Worm (Caenorhabditis elegans) whole organism, L4 larva: ENCODE data around the gene M03C11.6.

Experiments
- F10B5.3 ChIP-seq: sonication (generic microtip); optimal IDR thresholded peaks from 2 replicates; lab custom pipeline; 2016; ENCODE audit warnings: mild to moderate bottlenecking, missing genetic modification characterization, missing compliant biosample characterization
- F49E8.2 ChIP-seq: sonication (generic microtip); optimal IDR thresholded peaks from 2 replicates; lab custom pipeline; 2016; ENCODE audit warnings: missing compliant biosample characterization, mild to moderate bottlenecking, missing genetic modification characterization, borderline replicate concordance
- R02D3.7 ChIP-seq: fragments of 150-350 bp; sonication (generic microtip); optimal IDR thresholded peaks from 3 replicates; lab custom pipeline; 2014; ENCODE audit warnings: missing biosample characterization, missing genetic modification characterization
- Y105C5A.15 ChIP-seq: fragments of 200-800 bp; sonication (Bioruptor generic); IDR thresholded peaks from 2 replicates; pipeline ENCODE4 v1.3.6; 2022; ENCODE audit warnings: missing genetic modification characterization, missing compliant biosample characterization
- Y5F2A.4 ChIP-seq: fragments of 200-800 bp; sonication (Bioruptor generic); optimal IDR thresholded peaks from 2 replicates; lab custom pipeline; 2018; ENCODE audit warnings: mild to moderate bottlenecking, missing genetic modification characterization, missing compliant biosample characterization
- ama-1 ChIP-seq: fragments of 150-350 bp; optimal IDR thresholded peaks from 2 replicates; lab custom pipeline; 2014; ENCODE audit warnings: inconsistent platforms, mixed read lengths
- arid-1 ChIP-seq: fragments of 200-800 bp; sonication (Bioruptor generic); conservative IDR thresholded peaks from 2 replicates; pipeline ENCODE4 v1.3.6; 2022; ENCODE audit warnings: missing genetic modification reagents, missing genetic modification characterization, missing compliant biosample characterization
- attf-4 ChIP-seq: sonication (generic microtip); optimal IDR thresholded peaks from 3 replicates; lab custom pipeline; 2017; ENCODE audit warnings: missing biosample characterization, missing genetic modification characterization
- ceh-20 ChIP-seq: fragments of 200-800 bp; sonication (Bioruptor generic); IDR thresholded peaks from 2 replicates; pipeline ENCODE4 v1.3.6; 2022; ENCODE audit warnings: missing genetic modification reagents, missing genetic modification characterization, missing compliant biosample characterization
- ceh-44 ChIP-seq: fragments of 200-800 bp; sonication (Bioruptor generic); IDR thresholded peaks from 2 replicates; pipeline ENCODE4 v1.3.6; 2022; ENCODE audit warnings: missing genetic modification reagents, missing genetic modification characterization, missing compliant biosample characterization
- daf-16 ChIP-seq, 3 experiments: sonication (generic microtip); optimal IDR thresholded peaks; 2 replicates each; lab custom pipeline; 2016 to 2017; ENCODE audit warnings: missing genetic modification characterization in 3 of 3, missing genetic modification reagents in 3 of 3, mild to moderate bottlenecking in 2 of 3, missing compliant biosample characterization in 2 of 3, missing biosample characterization in 1 of 3, moderate library complexity in 1 of 3
- dmd-6 ChIP-seq: fragments of 200-800 bp; sonication (Bioruptor generic); IDR thresholded peaks from 2 replicates; pipeline ENCODE4 v1.3.6; 2022; ENCODE audit warnings: missing genetic modification reagents, missing genetic modification characterization, missing compliant biosample characterization
- dmd-8 ChIP-seq: fragments of 200-800 bp; sonication (Bioruptor generic); IDR thresholded peaks from 2 replicates; pipeline ENCODE4 v1.3.6; 2022; ENCODE audit warnings: missing genetic modification characterization, missing compliant biosample characterization
- dmd-9 ChIP-seq: fragments of 200-800 bp; sonication (Bioruptor generic); IDR thresholded peaks from 2 replicates; pipeline ENCODE4 v1.3.6; 2022; ENCODE audit warnings: missing genetic modification reagents, missing genetic modification characterization, missing compliant biosample characterization
- dpl-1 ChIP-seq: fragments of 150-350 bp; optimal IDR thresholded peaks from 2 replicates; lab custom pipeline; 2014; ENCODE audit warnings: missing biosample characterization, missing genetic modification reagents, missing genetic modification characterization
- duxl-1 ChIP-seq: sonication (generic microtip); optimal IDR thresholded peaks from 2 replicates; lab custom pipeline; 2016; ENCODE audit warnings: mild to moderate bottlenecking, missing genetic modification characterization, moderate library complexity, missing compliant biosample characterization; ENCODE audit not compliant: poor library complexity
- egl-43 ChIP-seq: fragments of 200-800 bp; sonication (Bioruptor generic); IDR thresholded peaks from 2 replicates; pipeline ENCODE4 v1.3.6; 2022; ENCODE audit warnings: missing genetic modification reagents, missing genetic modification characterization, missing compliant biosample characterization
- fos-1 ChIP-seq: fragments of 150-350 bp; optimal IDR thresholded peaks from 2 replicates; lab custom pipeline; 2014; ENCODE audit warnings: missing biosample characterization, missing genetic modification characterization
- hlh-11 ChIP-seq: fragments of 200-800 bp; sonication (Bioruptor generic); optimal IDR thresholded peaks from 2 replicates; lab custom pipeline; 2018; ENCODE audit warnings: mild to moderate bottlenecking, missing genetic modification characterization, missing compliant biosample characterization
- hlh-30 ChIP-seq: sonication (generic microtip); optimal IDR thresholded peaks from 2 replicates; lab custom pipeline; 2017; ENCODE audit warnings: antibody characterized with exemption, mild to moderate bottlenecking, missing genetic modification characterization, missing compliant biosample characterization; ENCODE audit not compliant: insufficient read depth
- lin-1 ChIP-seq: fragments of 200-800 bp; sonication (Bioruptor generic); IDR thresholded peaks from 2 replicates; pipeline ENCODE4 v1.3.6; 2022; ENCODE audit warnings: missing genetic modification reagents, missing genetic modification characterization, missing compliant biosample characterization
- lin-13 ChIP-seq: fragments of 150-350 bp; optimal IDR thresholded peaks from 2 replicates; lab custom pipeline; 2014; ENCODE audit warnings: missing biosample characterization, missing genetic modification reagents, missing genetic modification characterization
- lin-29 ChIP-seq: fragments of 200-800 bp; sonication (Bioruptor generic); IDR thresholded peaks from 2 replicates; pipeline ENCODE4 v1.3.6; 2022; ENCODE audit warnings: missing genetic modification reagents, missing genetic modification characterization, missing compliant biosample characterization
- lin-38 ChIP-seq: fragments of 200-800 bp; sonication (Bioruptor generic); IDR thresholded peaks from 2 replicates; pipeline ENCODE4 v1.3.6; 2022; ENCODE audit warnings: missing genetic modification reagents, missing genetic modification characterization, missing compliant biosample characterization
- lsy-2 ChIP-seq, 2 experiments: fragments of 150-350 bp in 1 of 2; sonication (generic microtip) in 1 of 2; optimal IDR thresholded peaks; 2 replicates each; lab custom pipeline; 2014 to 2017; ENCODE audit warnings: missing biosample characterization in 2 of 2, missing genetic modification characterization in 2 of 2
- mes-2 ChIP-seq: sonication (generic microtip); optimal IDR thresholded peaks from 2 replicates; lab custom pipeline; 2016; ENCODE audit warnings: missing genotype, mild to moderate bottlenecking, missing genetic modification characterization, missing compliant biosample characterization; ENCODE audit not compliant: poor library complexity, severe bottlenecking
- nhr-102 ChIP-seq: sonication (generic microtip); optimal IDR thresholded peaks from 2 replicates; lab custom pipeline; 2016; ENCODE audit warnings: mild to moderate bottlenecking, missing genetic modification characterization, moderate library complexity, missing compliant biosample characterization
- nhr-11 ChIP-seq: fragments of 150-350 bp; optimal IDR thresholded peaks from 2 replicates; lab custom pipeline; 2014; ENCODE audit warnings: missing biosample characterization, missing genetic modification characterization
- nhr-111 ChIP-seq: fragments of 200-800 bp; sonication (Bioruptor generic); optimal IDR thresholded peaks from 2 replicates; lab custom pipeline; 2018; ENCODE audit warnings: mild to moderate bottlenecking, missing genetic modification characterization, missing compliant biosample characterization
- nhr-25 ChIP-seq: sonication (generic microtip); optimal IDR thresholded peaks from 2 replicates; lab custom pipeline; 2017; ENCODE audit warnings: missing genetic modification characterization, mild to moderate bottlenecking, missing compliant biosample characterization, antibody characterized with exemption, moderate library complexity, borderline replicate concordance; ENCODE audit not compliant: insufficient read depth
- nhr-28 ChIP-seq: fragments of 150-350 bp; optimal IDR thresholded peaks from 2 replicates; lab custom pipeline; 2014; ENCODE audit warnings: missing biosample characterization, missing genetic modification characterization
- nhr-77 ChIP-seq: fragments of 150-350 bp; optimal IDR thresholded peaks from 2 replicates; lab custom pipeline; 2014; ENCODE audit warnings: missing biosample characterization, missing genetic modification characterization
- pha-4 ChIP-seq, 2 experiments: fragments of 150-350 bp in 1 of 2; fragments of 200-800 bp in 1 of 2; sonication (Bioruptor generic) in 1 of 2; IDR thresholded peaks in 1 of 2; optimal IDR thresholded peaks in 1 of 2; 2 replicates each; pipeline versions ENCODE4 v1.3.6 to Lab custom; 2014 to 2022; ENCODE audit warnings: missing genetic modification characterization in 2 of 2, missing genetic modification reagents in 2 of 2, missing biosample characterization in 1 of 2, missing compliant biosample characterization in 1 of 2
- rbr-2 ChIP-seq: sonication (generic microtip); optimal IDR thresholded peaks from 2 replicates; lab custom pipeline; 2016; ENCODE audit warnings: missing genotype, missing genetic modification characterization, missing compliant biosample characterization
- saeg-2 ChIP-seq: fragments of 200-800 bp; sonication (Bioruptor generic); IDR thresholded peaks from 2 replicates; pipeline ENCODE4 v1.3.6; 2022; ENCODE audit warnings: missing genetic modification reagents, missing genetic modification characterization, missing compliant biosample characterization
- skn-1 ChIP-seq: fragments of 150-350 bp; optimal IDR thresholded peaks from 2 replicates; lab custom pipeline; 2014; ENCODE audit warnings: missing biosample characterization, missing genetic modification characterization
- snpc-4 ChIP-seq: fragments of 150-350 bp; optimal IDR thresholded peaks from 2 replicates; lab custom pipeline; 2014; ENCODE audit warnings: missing biosample characterization, missing genetic modification characterization
- tag-97 ChIP-seq: fragments of 200-800 bp; sonication (Bioruptor generic); IDR thresholded peaks from 2 replicates; pipeline ENCODE4 v1.3.6; 2022; ENCODE audit warnings: missing genetic modification characterization, missing compliant biosample characterization
- unc-62 ChIP-seq, 3 experiments: fragments of 150-350 bp in 1 of 3; sonication (generic microtip); optimal IDR thresholded peaks in 2 of 3; peaks in 1 of 3; 1 replicate in 1 of 3; 2 replicates in 2 of 3; lab custom pipeline; 2014 to 2017; ENCODE audit warnings: missing biosample characterization in 3 of 3, missing genetic modification characterization in 3 of 3, missing genetic modification reagents in 3 of 3, missing genotype in 1 of 3
- zfp-2 ChIP-seq: sonication (generic microtip); optimal IDR thresholded peaks from 2 replicates; lab custom pipeline; 2016; ENCODE audit warnings: mild to moderate bottlenecking, missing genetic modification characterization, missing compliant biosample characterization
- ztf-11 ChIP-seq: fragments of 150-350 bp; optimal IDR thresholded peaks from 2 replicates; lab custom pipeline; 2014; ENCODE audit warnings: missing biosample characterization, missing genetic modification characterization

M03C11.6 gene

DNA sequence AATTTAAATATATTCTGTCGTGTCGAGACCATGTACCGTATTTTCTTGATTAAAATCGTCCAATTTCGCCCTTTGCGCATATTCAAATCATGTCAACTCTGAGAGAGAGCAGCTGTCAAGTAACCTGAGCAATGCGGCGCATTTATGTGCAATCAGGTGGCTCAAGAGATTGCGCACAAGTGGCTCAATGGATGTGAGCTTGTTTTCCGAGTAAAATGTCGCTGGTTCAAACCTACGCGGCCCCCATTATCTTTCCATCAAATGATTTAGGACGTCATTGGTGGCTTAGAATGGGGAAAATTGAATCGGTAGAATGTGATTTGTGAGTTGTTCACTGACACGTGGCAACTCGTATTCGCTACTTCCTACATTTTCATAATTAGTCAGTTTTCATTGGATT lies 8.3 kb upstream of the M03C11.6 start:
- TF ChIP-seq lin-1 (GFP tag; lab: Robert Waterston, UW) (no peak), unc-62 (GFP tag; optimal IDR thresholded peaks at IDR 0.05 in 1 of 2; lab: Kevin White, UChicago) (peak in 1 of 2 experiments; percentile 18), unc-62 (tag; optimal IDR thresholded peaks at IDR 0.05; lab: Kevin White, UChicago) (no peak), dmd-9 (GFP tag; lab: Robert Waterston, UW) (0 out of 2 replicates have a peak, but pooled peaks have one; percentile 28), egl-43 (GFP tag; lab: Robert Waterston, UW) (0 out of 2 replicates have a peak, but pooled peaks have one; percentile 66), lsy-2 (tag; optimal IDR thresholded peaks at IDR 0.05; lab: Kevin White, UChicago) (peak in 1 of 2 experiments; percentile 20), hlh-30 (no peak), nhr-11 (peak; percentile 41), daf-16 (GFP tag; optimal IDR thresholded peaks at IDR 0.05; lab: Kevin White, UChicago) (no peak), daf-16 (tag; optimal IDR thresholded peaks at IDR 0.05; lab: Kevin White, UChicago) (peak; percentile 18), ceh-44 (GFP tag; lab: Robert Waterston, UW) (peak; percentile 52; the same call in 1 of the 2 replicates), rbr-2 (tag; lab: Kevin White, UChicago) (peak; percentile 13)

DNA sequence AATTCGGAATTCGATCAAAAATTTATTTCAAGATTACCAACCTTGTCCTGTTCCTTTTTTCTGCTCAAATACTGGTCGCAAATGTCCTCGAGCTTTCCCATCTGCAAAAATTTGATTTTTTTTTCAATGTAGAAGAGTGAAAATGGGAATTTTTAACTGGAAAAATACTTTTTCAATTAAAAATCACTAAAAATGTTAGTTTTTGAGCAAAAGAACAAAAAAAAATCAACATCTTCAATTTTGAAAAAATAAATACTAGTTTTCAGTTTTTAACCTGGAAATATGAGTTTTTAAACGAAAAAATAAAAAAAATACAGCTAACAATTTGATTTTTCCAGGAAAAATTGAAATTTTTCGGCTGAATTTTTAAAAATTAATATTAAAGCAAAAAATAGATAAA lies 4.1 kb upstream of the M03C11.6 start, which contains the start of gene prp-3:
Gene prp-3, minus strand, starts transcription at position 101 of the 400 bp plus-strand sequence.
- no peak for TF ChIP-seq ztf-11 (tag; lab: Kevin White, UChicago)
- no peak for TF ChIP-seq fos-1 (tag; lab: Kevin White, UChicago)
- TF ChIP-seq zfp-2 (tag; lab: Kevin White, UChicago) = no peak
- no peak for TF ChIP-seq mes-2 (tag; lab: Kevin White, UChicago)

DNA sequence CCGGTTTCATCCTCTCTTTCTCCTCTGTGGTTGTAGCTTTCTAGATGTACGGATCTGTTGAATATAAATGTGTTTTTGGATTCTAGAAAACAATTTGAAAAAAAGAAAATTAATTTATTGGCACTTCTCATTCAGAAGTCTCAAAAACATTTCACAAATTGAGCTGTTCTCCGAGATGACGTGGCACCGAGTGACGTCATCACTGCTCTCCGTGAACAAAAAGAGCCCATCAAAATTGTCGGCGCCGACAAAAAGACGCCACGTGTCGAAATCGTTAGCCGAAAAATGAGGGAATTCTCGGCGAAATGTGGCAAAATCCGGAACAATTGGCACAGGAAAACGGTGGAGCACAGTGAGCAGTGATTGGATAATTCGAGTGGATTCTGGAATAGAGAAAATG lies 2.1 kb downstream of the M03C11.6 start:
- TF ChIP-seq nhr-28 = no peak
- no peak for TF ChIP-seq F10B5.3 (tag; lab: Kevin White, UChicago)
- TF ChIP-seq nhr-102 = no peak
- TF ChIP-seq rbr-2 (tag; lab: Kevin White, UChicago) = no peak
- TF ChIP-seq Y5F2A.4 (GFP tag; lab: Kevin White, UChicago) = no peak
- no peak for TF ChIP-seq dmd-8 (GFP tag; lab: Robert Waterston, UW)
- TF ChIP-seq zfp-2 (tag; lab: Kevin White, UChicago) = no peak
- TF ChIP-seq attf-4 = no peak
- TF ChIP-seq ceh-20 (GFP tag; lab: Robert Waterston, UW) = no peak
- TF ChIP-seq nhr-25 (tag; lab: Kevin White, UChicago) = no peak

DNA sequence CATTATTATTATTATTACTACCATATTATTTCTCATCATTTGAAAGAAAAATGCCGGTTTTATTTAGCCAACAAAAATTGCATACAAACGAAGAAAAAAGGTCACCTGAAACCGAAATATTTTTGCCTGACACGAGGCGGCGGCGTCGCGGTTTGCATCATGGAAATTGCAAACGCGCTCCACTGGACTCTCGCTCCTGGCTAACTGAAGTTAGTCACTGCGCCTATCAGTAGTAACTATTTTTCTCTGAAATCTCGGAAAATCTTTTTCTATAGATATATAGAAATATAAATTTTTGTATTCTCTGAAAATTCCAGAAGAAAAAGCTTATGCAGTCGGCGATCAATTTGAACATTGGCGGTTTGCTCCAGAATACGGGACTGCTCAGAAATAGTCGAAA lies 8.0 kb downstream of the M03C11.6 start, which contains the start of gene ymel-1:
Gene ymel-1, plus strand, starts transcription at position 318 of the 400 bp plus-strand sequence.
- TF ChIP-seq saeg-2 (no peak), R02D3.7 (tag; lab: Kevin White, UChicago) (no peak), dmd-6 (GFP tag; lab: Robert Waterston, UW) (peak; percentile 19; the same call in 1 of the 2 replicates), lin-29 (GFP tag; lab: Robert Waterston, UW) (no peak), ceh-44 (GFP tag; lab: Robert Waterston, UW) (no peak), skn-1 (tag; lab: Kevin White, UChicago) (no peak), nhr-102 (peak; percentile 35), tag-97 (GFP tag; lab: Robert Waterston, UW) (no peak), Y105C5A.15 (GFP tag; lab: Robert Waterston, UW) (no peak), pha-4 (GFP tag; IDR thresholded peaks at IDR 0.05; lab: Robert Waterston, UW) (0 out of 2 replicates have a peak, but pooled peaks have one; percentile 11), pha-4 (tag; optimal IDR thresholded peaks at IDR 0.05; lab: Kevin White, UChicago) (no peak), nhr-77 (tag; lab: Kevin White, UChicago) (peak; percentile 34), mes-2 (tag; lab: Kevin White, UChicago) (peak; percentile 67), F49E8.2 (tag; lab: Kevin White, UChicago) (no peak), lsy-2 (tag; optimal IDR thresholded peaks at IDR 0.05; lab: Kevin White, UChicago) (peak in 1 of 2 experiments; percentile 50), ama-1 (lab: Kevin White, UChicago) (peak; percentile 61), arid-1 (GFP tag; lab: Robert Waterston, UW) (peak; percentile 46; the same call in 1 of the 2 replicates), dpl-1 (GFP tag; lab: Kevin White, UChicago) (peak; percentile 6), lin-38 (peak; percentile 90), F10B5.3 (tag; lab: Kevin White, UChicago) (no peak), hlh-11 (tag; lab: Kevin White, UChicago) (peak; percentile 47), dmd-8 (GFP tag; lab: Robert Waterston, UW) (no peak), unc-62 (GFP tag; optimal IDR thresholded peaks at IDR 0.05 in 1 of 2; lab: Kevin White, UChicago) (no peak), unc-62 (tag; optimal IDR thresholded peaks at IDR 0.05; lab: Kevin White, UChicago) (no peak), snpc-4 (tag; lab: Kevin White, UChicago) (no peak), duxl-1 (tag; lab: Kevin White, UChicago) (no peak), nhr-111 (no peak), hlh-30 (peak; percentile 87), lin-1 (GFP tag; lab: Robert Waterston, UW) (peak; percentile 48; the same call in 1 of the 2 replicates), lin-13 (GFP tag; lab: Kevin White, UChicago) (no peak)
